Worm (Caenorhabditis elegans) whole organism, young adult: Measurements from ENCODE around the gene C18B2.3.

Experiments
- F52B5.7 ChIP-seq: sonication (generic microtip); optimal IDR thresholded peaks from 2 replicates; lab custom pipeline; 2016; ENCODE audit warnings: mild to moderate bottlenecking, missing genetic modification characterization, missing compliant biosample characterization
- K12H6.12 ChIP-seq: fragments of 200-800 bp; sonication (Bioruptor generic); optimal IDR thresholded peaks from 2 replicates; lab custom pipeline; 2018; ENCODE audit warnings: mild to moderate bottlenecking, missing genetic modification characterization, missing compliant biosample characterization
- Y79H2A.3 ChIP-seq: fragments of 200-800 bp; sonication (Bioruptor generic); conservative IDR thresholded peaks from 2 replicates; pipeline ENCODE4 v1.3.6; 2022; ENCODE audit warnings: missing genetic modification reagents, missing genetic modification characterization, missing compliant biosample characterization
- ccch-3 ChIP-seq: fragments of 200-800 bp; sonication (Bioruptor generic); optimal IDR thresholded peaks from 2 replicates; lab custom pipeline; 2018; ENCODE audit warnings: mild to moderate bottlenecking, missing genetic modification characterization, missing compliant biosample characterization
- ceh-40 ChIP-seq: fragments of 200-800 bp; sonication (Bioruptor generic); IDR thresholded peaks from 2 replicates; pipeline ENCODE4 v1.3.6; 2022; ENCODE audit warnings: missing genetic modification characterization, missing compliant biosample characterization
- dox-1 ChIP-seq: fragments of 200-800 bp; sonication (Bioruptor generic); IDR thresholded peaks from 2 replicates; pipeline ENCODE4 v1.3.6; 2022; ENCODE audit warnings: missing genetic modification reagents, missing genetic modification characterization, missing compliant biosample characterization
- dpff-1 ChIP-seq: sonication (generic microtip); optimal IDR thresholded peaks from 2 replicates; lab custom pipeline; 2017; ENCODE audit warnings: mild to moderate bottlenecking, missing genetic modification characterization, missing compliant biosample characterization
- hmg-20 ChIP-seq: fragments of 200-800 bp; sonication (Bioruptor generic); IDR thresholded peaks from 2 replicates; pipeline ENCODE4 v1.3.6; 2022; ENCODE audit warnings: missing genetic modification reagents, missing genetic modification characterization, missing compliant biosample characterization
- let-607 ChIP-seq, 2 experiments: fragments of 200-800 bp in 1 of 2; sonication (Bioruptor generic) in 1 of 2; sonication (generic microtip) in 1 of 2; optimal IDR thresholded peaks; 2 replicates each; lab custom pipeline; 2016 to 2018; ENCODE audit warnings: mild to moderate bottlenecking in 2 of 2, missing compliant biosample characterization in 2 of 2, missing genetic modification characterization in 2 of 2, moderate library complexity in 2 of 2, missing genotype in 1 of 2
- lin-40 ChIP-seq: sonication (generic microtip); optimal IDR thresholded peaks from 2 replicates; lab custom pipeline; 2016; ENCODE audit warnings: missing genetic modification characterization, mild to moderate bottlenecking, missing compliant biosample characterization, missing genotype, missing genetic modification reagents
- nhr-80 ChIP-seq: sonication (generic microtip); optimal IDR thresholded peaks from 2 replicates; lab custom pipeline; 2016; ENCODE audit warnings: missing genetic modification characterization, missing compliant biosample characterization
- ztf-25 ChIP-seq: fragments of 200-800 bp; sonication (Bioruptor generic); IDR thresholded peaks from 2 replicates; pipeline ENCODE4 v1.3.6; 2022; ENCODE audit warnings: missing genetic modification reagents, missing genetic modification characterization, missing compliant biosample characterization
- ztf-28 ChIP-seq: fragments of 200-800 bp; sonication (Bioruptor generic); IDR thresholded peaks from 2 replicates; pipeline ENCODE4 v1.3.6; 2022; ENCODE audit warnings: missing genetic modification reagents, missing genetic modification characterization, missing compliant biosample characterization

Gene C18B2.3

ce11 chrX:3650100-3650809 lies 48.6 kb downstream of the C18B2.3 start, which contains the start of the genes sax-1 and R11G1.2:
Gene sax-1 (minus strand): TSS chrX:3650150.
Gene R11G1.2 (plus strand): TSS chrX:3650614.
- TF ChIP-seq Y79H2A.3 (GFP tag; lab: Robert Waterston, UW) (no peak), hmg-20 (no peak), dpff-1 (tag; lab: Kevin White, UChicago) (no peak), F52B5.7 (tag; lab: Kevin White, UChicago) (no peak), ztf-25 (GFP tag; lab: Robert Waterston, UW) (no peak), ccch-3 (GFP tag; lab: Kevin White, UChicago) (no peak), lin-40 (peak; percentile 39), dox-1 (GFP tag; lab: Robert Waterston, UW) (0 out of 2 replicates have a peak, but pooled peaks have one; percentile 20), let-607 (tag; optimal IDR thresholded peaks at IDR 0.05; lab: Kevin White, UChicago) (peak in 1 of 2 experiments; percentile 3), nhr-80 (tag; lab: Kevin White, UChicago) (peak; percentile 42), ztf-28 (GFP tag; lab: Robert Waterston, UW) (no peak), K12H6.12 (no peak), ceh-40 (GFP tag; lab: Robert Waterston, UW) (no peak)
- TF ChIP-seq, all 124 proteins: peak for 4
